Fruit fly (Drosophila melanogaster) whole organism, adult: Measurements from ENCODE around the gene armi.

Experiments
- CG1620 ChIP-seq: fragments of 200-800 bp; sonication (Bioruptor generic); optimal IDR thresholded peaks from 2 replicates; lab custom pipeline; 2016; ENCODE audit warnings: missing biosample characterization, missing genetic modification characterization
- CG33017 ChIP-seq: fragments of 200-800 bp; sonication (Bioruptor generic); optimal IDR thresholded peaks from 2 replicates; lab custom pipeline; 2018; ENCODE audit warnings: missing biosample characterization, mild to moderate bottlenecking, missing genetic modification characterization, moderate library complexity
- CG5204 ChIP-seq: fragments of 200-800 bp; sonication (Bioruptor generic); optimal IDR thresholded peaks from 2 replicates; lab custom pipeline; 2016; ENCODE audit warnings: missing biosample characterization, missing genetic modification characterization
- Clk ChIP-seq: fragments of 200-800 bp; sonication (Bioruptor generic); optimal IDR thresholded peaks from 2 replicates; lab custom pipeline; 2017; ENCODE audit warnings: missing biosample characterization, missing genetic modification characterization
- kay ChIP-seq: fragments of 200-800 bp; sonication (Bioruptor generic); peaks from one replicate; lab custom pipeline; 2016; ENCODE audit warnings: missing biosample characterization, missing genetic modification characterization, borderline replicate concordance
- pad ChIP-seq: fragments of 200-800 bp; sonication (Bioruptor generic); optimal IDR thresholded peaks from 3 replicates; lab custom pipeline; 2017; ENCODE audit warnings: missing biosample characterization, missing genetic modification characterization, mild to moderate bottlenecking, moderate library complexity, missing genetic modification reagents
- toe ChIP-seq: fragments of 200-800 bp; sonication (Bioruptor generic); optimal IDR thresholded peaks from 2 replicates; lab custom pipeline; 2016; ENCODE audit warnings: missing biosample characterization, missing genetic modification characterization

- TF ChIP-seq toe (GFP tag; lab: Kevin White, UChicago): no peak
- TF ChIP-seq CG1620 (GFP tag; lab: Kevin White, UChicago): no peak
- TF ChIP-seq pad (GFP tag; lab: Kevin White, UChicago): no peak
- no peak for TF ChIP-seq kay (GFP tag; lab: Kevin White, UChicago)
- TF ChIP-seq CG5204 (GFP tag; lab: Kevin White, UChicago): no peak
- TF ChIP-seq CG33017 (tag; lab: Kevin White, UChicago): no peak
- no peak for TF ChIP-seq Clk (GFP tag; lab: Kevin White, UChicago)
Observed at dm6 chr3L:3433955-3434354, 27.2 kb upstream of the armi start.
